Worm (Caenorhabditis elegans) whole organism, L4 larva: ENCODE results near the gene E02H1.1.

ENCODE experiments used
- F49E8.2 ChIP-seq: sonication (generic microtip); optimal IDR thresholded peaks from 2 replicates; lab custom pipeline; 2016; ENCODE audit warnings: missing compliant biosample characterization, mild to moderate bottlenecking, missing genetic modification characterization, borderline replicate concordance
- aly-2 ChIP-seq: sonication (generic microtip); optimal IDR thresholded peaks from 2 replicates; lab custom pipeline; 2018; ENCODE audit warnings: missing biosample characterization, missing genetic modification characterization
- attf-4 ChIP-seq: sonication (generic microtip); optimal IDR thresholded peaks from 3 replicates; lab custom pipeline; 2017; ENCODE audit warnings: missing biosample characterization, missing genetic modification characterization
- ceh-28 ChIP-seq: fragments of 150-350 bp; optimal IDR thresholded peaks from 2 replicates; lab custom pipeline; 2014; ENCODE audit warnings: missing biosample characterization, missing genetic modification reagents, missing genetic modification characterization
- madf-5 ChIP-seq, 2 experiments: fragments of 200-800 bp; sonication (Bioruptor generic); IDR thresholded peaks; 2 replicates each; pipeline ENCODE4 v1.3.6; 2022; ENCODE audit warnings: missing compliant biosample characterization in 2 of 2, missing genetic modification characterization in 2 of 2
- mep-1 ChIP-seq: fragments of 150-350 bp; sonication (generic microtip); optimal IDR thresholded peaks from 3 replicates; lab custom pipeline; 2014; ENCODE audit warnings: missing biosample characterization, missing genetic modification characterization
- nhr-76 ChIP-seq: fragments of 150-350 bp; optimal IDR thresholded peaks from 2 replicates; lab custom pipeline; 2014; ENCODE audit warnings: missing biosample characterization, missing genetic modification characterization
- set-16 ChIP-seq: fragments of 200-800 bp; sonication (Bioruptor generic); IDR thresholded peaks from 2 replicates; pipeline ENCODE4 v1.3.6; 2022; ENCODE audit warnings: missing genetic modification reagents, missing genetic modification characterization, missing compliant biosample characterization
- skn-1 ChIP-seq: fragments of 150-350 bp; optimal IDR thresholded peaks from 2 replicates; lab custom pipeline; 2014; ENCODE audit warnings: missing biosample characterization, missing genetic modification characterization
- snpc-4 ChIP-seq: fragments of 150-350 bp; optimal IDR thresholded peaks from 2 replicates; lab custom pipeline; 2014; ENCODE audit warnings: missing biosample characterization, missing genetic modification characterization
- unc-130 ChIP-seq: sonication (generic microtip); optimal IDR thresholded peaks from 2 replicates; lab custom pipeline; 2016; ENCODE audit warnings: missing genetic modification reagents, missing genetic modification characterization, missing compliant biosample characterization
- ztf-7 ChIP-seq: fragments of 150-350 bp; optimal IDR thresholded peaks from 2 replicates; lab custom pipeline; 2014; ENCODE audit warnings: missing biosample characterization, missing genetic modification characterization

DNA sequence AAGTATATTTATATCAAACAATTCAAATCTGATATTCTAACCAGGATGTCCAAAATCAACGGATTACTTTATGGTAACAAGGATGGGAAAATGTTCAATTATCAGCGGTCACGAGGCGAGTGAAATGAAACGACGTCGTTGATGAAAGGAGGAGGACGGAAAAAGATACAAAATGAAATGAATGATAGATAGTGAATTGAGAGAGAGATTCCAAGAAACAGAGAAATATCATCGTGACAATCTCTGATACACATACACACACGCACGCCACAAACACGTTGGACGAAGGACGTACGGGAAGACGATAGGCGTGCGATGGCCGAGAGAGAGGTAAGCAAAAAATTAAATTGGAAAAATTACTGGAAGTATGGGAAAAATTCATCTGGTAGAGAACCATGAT, 10.1 kb upstream of the E02H1.1 start:
- TF ChIP-seq ceh-28 (tag; lab: Kevin White, UChicago) (no peak), skn-1 (no peak), snpc-4 (tag; lab: Kevin White, UChicago) (no peak), unc-130 (GFP tag; lab: Kevin White, UChicago) (no peak), aly-2 (tag; lab: Kevin White, UChicago) (no peak), attf-4 (no peak), F49E8.2 (tag; lab: Kevin White, UChicago) (no peak), madf-5 (GFP tag; IDR thresholded peaks at IDR 0.05; lab: Robert Waterston, UW) (no peak), mep-1 (tag; lab: Kevin White, UChicago) (peak; percentile 66), nhr-76 (tag; lab: Kevin White, UChicago) (no peak), set-16 (GFP tag; lab: Robert Waterston, UW) (no peak), ztf-7 (tag; lab: Kevin White, UChicago) (no peak)
